Worm (Caenorhabditis elegans) whole organism, L3 larva: ENCODE measurements around the gene F53A9.3.

Experiments used
- R02D3.7 ChIP-seq: fragments of 150-350 bp; optimal IDR thresholded peaks from 2 replicates; lab custom pipeline; 2014; ENCODE audit warnings: missing biosample characterization, missing genetic modification characterization
- ama-1 ChIP-seq: fragments of 150-350 bp; optimal IDR thresholded peaks from 2 replicates; lab custom pipeline; 2018
- egl-27 ChIP-seq: sonication (generic microtip); optimal IDR thresholded peaks from 4 replicates; lab custom pipeline; 2017; ENCODE audit warnings: missing biosample characterization, missing genetic modification reagents, missing genetic modification characterization
- egl-5 ChIP-seq: fragments of 150-350 bp; optimal IDR thresholded peaks from 2 replicates; lab custom pipeline; 2017; ENCODE audit warnings: missing biosample characterization, missing genetic modification reagents, missing genetic modification characterization, inconsistent platforms
- elt-2 ChIP-seq: sonication (generic microtip); optimal IDR thresholded peaks from 2 replicates; lab custom pipeline; 2016; ENCODE audit warnings: missing genetic modification reagents, mild to moderate bottlenecking, missing genetic modification characterization, missing compliant biosample characterization
- elt-3 ChIP-seq, 3 experiments: fragments of 150-350 bp in 1 of 3; sonication (generic microtip) in 2 of 3; optimal IDR thresholded peaks; 2 replicates in 2 of 3; 4 replicates in 1 of 3; lab custom pipeline; 2014 to 2017; ENCODE audit warnings: missing biosample characterization in 3 of 3, missing genetic modification characterization in 3 of 3
- fkh-2 ChIP-seq: fragments of 150-350 bp; optimal IDR thresholded peaks from 2 replicates; lab custom pipeline; 2014; ENCODE audit warnings: missing biosample characterization, missing genetic modification reagents, missing genetic modification characterization
- fos-1 ChIP-seq: fragments of 150-350 bp; optimal IDR thresholded peaks from 2 replicates; lab custom pipeline; 2014; ENCODE audit warnings: missing biosample characterization, missing genetic modification characterization
- nhr-28 ChIP-seq: fragments of 150-350 bp; optimal IDR thresholded peaks from 2 replicates; lab custom pipeline; 2014; ENCODE audit warnings: missing biosample characterization, missing genetic modification characterization
- nhr-76 ChIP-seq: fragments of 150-350 bp; sonication (generic microtip); optimal IDR thresholded peaks from 5 replicates; lab custom pipeline; 2014; ENCODE audit warnings: missing biosample characterization, missing genetic modification characterization
- pha-4 ChIP-seq: fragments of 150-350 bp; optimal IDR thresholded peaks from 2 replicates; lab custom pipeline; 2014; ENCODE audit warnings: missing biosample characterization, missing genetic modification reagents, missing genetic modification characterization
- ztf-4 ChIP-seq: fragments of 150-350 bp; optimal IDR thresholded peaks from 2 replicates; lab custom pipeline; 2014; ENCODE audit warnings: missing biosample characterization, missing genetic modification characterization

DNA sequence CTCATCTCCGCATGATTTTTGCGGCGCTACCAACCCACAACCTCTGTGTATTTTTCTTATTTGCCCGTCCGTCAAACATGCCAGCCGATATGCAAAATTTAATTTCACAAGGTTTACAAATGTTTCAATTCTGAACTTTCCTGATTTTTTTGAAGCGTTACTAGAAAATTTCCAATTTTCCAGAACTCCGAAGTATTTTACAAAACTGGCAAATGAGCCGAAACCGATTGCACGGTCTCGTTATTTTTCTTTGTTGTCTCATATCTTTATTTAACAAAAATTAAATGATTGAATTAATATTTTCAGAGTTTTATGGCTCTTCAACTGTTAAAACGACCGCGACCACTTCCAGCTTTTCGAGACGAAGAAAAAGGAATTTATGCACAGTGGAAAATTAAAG, at the start of gene F53A9.3:
- TF ChIP-seq pha-4: no peak
- no peak for TF ChIP-seq nhr-28 (tag; lab: Kevin White, UChicago)
- TF ChIP-seq ama-1 (lab: Kevin White, UChicago): no peak
- TF ChIP-seq fkh-2: no peak
- TF ChIP-seq elt-2: no peak
- no peak for TF ChIP-seq egl-5 (tag; lab: Kevin White, UChicago)
- no peak for TF ChIP-seq egl-27 (tag; lab: Kevin White, UChicago)
- TF ChIP-seq ztf-4: no peak
- TF ChIP-seq nhr-76 (tag; lab: Kevin White, UChicago): no peak
- no peak for TF ChIP-seq R02D3.7 (tag; lab: Kevin White, UChicago)
- no peak for TF ChIP-seq elt-3 (tag; optimal IDR thresholded peaks at IDR 0.05; lab: Kevin White, UChicago)
- no peak for TF ChIP-seq fos-1
